Worm (Caenorhabditis elegans) whole organism, mixed stage, embryonic: ENCODE results near the gene R12C12.10.

ENCODE experiments used
- M03D4.4 ChIP-seq: sonication (generic microtip); optimal IDR thresholded peaks from 2 replicates; lab custom pipeline; 2017; ENCODE audit warnings: mild to moderate bottlenecking, missing genetic modification characterization, missing compliant biosample characterization
- bed-3 ChIP-seq: fragments of 200-800 bp; sonication (Bioruptor generic); optimal IDR thresholded peaks from 3 replicates; lab custom pipeline; 2018; ENCODE audit warnings: mild to moderate bottlenecking, missing genetic modification characterization, moderate library complexity, missing compliant biosample characterization
- blmp-1 ChIP-seq: fragments of 150-350 bp; optimal IDR thresholded peaks from 2 replicates; lab custom pipeline; 2014; ENCODE audit warnings: missing biosample characterization, missing genetic modification characterization
- ceh-39 ChIP-seq: fragments of 150-350 bp; optimal IDR thresholded peaks from 2 replicates; lab custom pipeline; 2014; ENCODE audit warnings: missing biosample characterization, missing genetic modification characterization
- ceh-43 ChIP-seq: fragments of 200-800 bp; sonication (Bioruptor generic); optimal IDR thresholded peaks from 2 replicates; lab custom pipeline; 2018; ENCODE audit warnings: mild to moderate bottlenecking, missing genetic modification characterization, moderate library complexity, missing compliant biosample characterization
- ceh-83 ChIP-seq: fragments of 200-800 bp; sonication (Bioruptor generic); optimal IDR thresholded peaks from 2 replicates; lab custom pipeline; 2018; ENCODE audit warnings: mild to moderate bottlenecking, missing genetic modification characterization, missing compliant biosample characterization
- ces-1 ChIP-seq: fragments of 150-350 bp; optimal IDR thresholded peaks from 2 replicates; lab custom pipeline; 2014; ENCODE audit warnings: missing biosample characterization, missing genetic modification reagents, missing genetic modification characterization
- cnd-1 ChIP-seq: fragments of 200-800 bp; sonication (Bioruptor generic); optimal IDR thresholded peaks from 2 replicates; lab custom pipeline; 2018; ENCODE audit warnings: mild to moderate bottlenecking, missing genetic modification characterization, missing compliant biosample characterization
- elt-1 ChIP-seq: sonication (generic microtip); optimal IDR thresholded peaks from 2 replicates; lab custom pipeline; 2017; ENCODE audit warnings: missing genetic modification characterization, mild to moderate bottlenecking, missing compliant biosample characterization, antibody characterized with exemption, moderate library complexity, borderline replicate concordance; ENCODE audit not compliant: insufficient read depth
- elt-3 ChIP-seq: fragments of 150-350 bp; optimal IDR thresholded peaks from 2 replicates; lab custom pipeline; 2014; ENCODE audit warnings: missing biosample characterization, missing genetic modification characterization
- flh-1 ChIP-seq: fragments of 200-800 bp; sonication (Bioruptor generic); optimal IDR thresholded peaks from 2 replicates; lab custom pipeline; 2018; ENCODE audit warnings: mild to moderate bottlenecking, missing genetic modification characterization, moderate library complexity, missing compliant biosample characterization
- ham-2 ChIP-seq: fragments of 200-800 bp; sonication (Bioruptor generic); optimal IDR thresholded peaks from 2 replicates; lab custom pipeline; 2018; ENCODE audit warnings: mild to moderate bottlenecking, missing genetic modification characterization, missing compliant biosample characterization
- hlh-1 ChIP-seq: fragments of 150-350 bp; optimal IDR thresholded peaks from 2 replicates; lab custom pipeline; 2014; ENCODE audit warnings: missing biosample characterization, missing genetic modification reagents, missing genetic modification characterization
- lin-13 ChIP-seq: fragments of 150-350 bp; optimal IDR thresholded peaks from 2 replicates; lab custom pipeline; 2014; ENCODE audit warnings: missing biosample characterization, missing genetic modification characterization
- lin-32 ChIP-seq: fragments of 200-800 bp; sonication (Bioruptor generic); optimal IDR thresholded peaks from 2 replicates; lab custom pipeline; 2018; ENCODE audit warnings: mild to moderate bottlenecking, missing genetic modification characterization, missing compliant biosample characterization
- mab-5 ChIP-seq: fragments of 150-350 bp; optimal IDR thresholded peaks from 2 replicates; lab custom pipeline; 2014; ENCODE audit warnings: missing biosample characterization, missing genetic modification characterization
- mep-1 ChIP-seq: fragments of 150-350 bp; optimal IDR thresholded peaks from 2 replicates; lab custom pipeline; 2017; ENCODE audit warnings: missing biosample characterization, missing genetic modification reagents, missing genetic modification characterization, inconsistent platforms
- nhr-12 ChIP-seq: fragments of 150-350 bp; optimal IDR thresholded peaks from 2 replicates; lab custom pipeline; 2014; ENCODE audit warnings: missing biosample characterization, missing genetic modification characterization
- nhr-2 ChIP-seq: fragments of 150-350 bp; optimal IDR thresholded peaks from 2 replicates; lab custom pipeline; 2014; ENCODE audit warnings: missing biosample characterization, missing genetic modification characterization
- nhr-237 ChIP-seq: fragments of 150-350 bp; optimal IDR thresholded peaks from 2 replicates; lab custom pipeline; 2014; ENCODE audit warnings: missing biosample characterization, missing genetic modification characterization
- nhr-28 ChIP-seq: fragments of 150-350 bp; optimal IDR thresholded peaks from 2 replicates; lab custom pipeline; 2014; ENCODE audit warnings: missing biosample characterization, missing genetic modification characterization
- nhr-76 ChIP-seq: sonication (generic microtip); optimal IDR thresholded peaks from 2 replicates; lab custom pipeline; 2017; ENCODE audit warnings: missing biosample characterization, missing genetic modification characterization
- pha-4 ChIP-seq: fragments of 150-350 bp; optimal IDR thresholded peaks from 2 replicates; lab custom pipeline; 2018; ENCODE audit warnings: missing biosample characterization, missing genetic modification reagents, missing genetic modification characterization
- sem-2 ChIP-seq: fragments of 200-800 bp; sonication (Bioruptor generic); optimal IDR thresholded peaks from 2 replicates; lab custom pipeline; 2018; ENCODE audit warnings: mild to moderate bottlenecking, missing genetic modification characterization, missing compliant biosample characterization
- snpc-4 ChIP-seq: fragments of 150-350 bp; optimal IDR thresholded peaks from 2 replicates; lab custom pipeline; 2014; ENCODE audit warnings: missing biosample characterization, missing genetic modification characterization
- tbx-8 ChIP-seq: fragments of 200-800 bp; sonication (Bioruptor generic); optimal IDR thresholded peaks from 2 replicates; lab custom pipeline; 2018; ENCODE audit warnings: mild to moderate bottlenecking, missing genetic modification characterization, moderate library complexity, missing compliant biosample characterization
- unc-120 ChIP-seq: sonication (generic microtip); optimal IDR thresholded peaks from 2 replicates; lab custom pipeline; 2017; ENCODE audit warnings: missing genetic modification characterization, missing compliant biosample characterization; ENCODE audit not compliant: poor library complexity, severe bottlenecking
- unc-39 ChIP-seq: fragments of 150-350 bp; optimal IDR thresholded peaks from 2 replicates; lab custom pipeline; 2014; ENCODE audit warnings: missing biosample characterization, missing genetic modification characterization
- unc-62 ChIP-seq: fragments of 150-350 bp; optimal IDR thresholded peaks from 2 replicates; lab custom pipeline; 2014; ENCODE audit warnings: missing biosample characterization, missing genetic modification reagents, missing genetic modification characterization
- zip-8 ChIP-seq: fragments of 150-350 bp; optimal IDR thresholded peaks from 2 replicates; lab custom pipeline; 2014; ENCODE audit warnings: missing biosample characterization, missing genetic modification characterization
- ztf-11 ChIP-seq: fragments of 150-350 bp; optimal IDR thresholded peaks from 2 replicates; lab custom pipeline; 2014; ENCODE audit warnings: missing biosample characterization, missing genetic modification characterization

Gene R12C12.10

ce11 chrII:6031106-6031505 lies 12.0 kb downstream of the R12C12.10 start, which contains the start of gene frpr-16:
Gene frpr-16 (minus strand): TSS chrII:6031206.
- TF ChIP-seq elt-3, result no peak
- TF ChIP-seq ztf-11, result no peak
- no peak for TF ChIP-seq unc-39 (tag; lab: Kevin White, UChicago)
- TF ChIP-seq nhr-12 (tag; lab: Kevin White, UChicago), result no peak
- no peak for TF ChIP-seq bed-3 (GFP tag; lab: Kevin White, UChicago)
- TF ChIP-seq nhr-237 (tag; lab: Kevin White, UChicago), result no peak
- no peak for TF ChIP-seq snpc-4 (tag; lab: Kevin White, UChicago)
- no peak for TF ChIP-seq cnd-1 (tag; lab: Kevin White, UChicago)
- no peak for TF ChIP-seq nhr-28 (tag; lab: Kevin White, UChicago)
- TF ChIP-seq ceh-43 (GFP tag; lab: Kevin White, UChicago), result no peak
- no peak for TF ChIP-seq unc-62 (GFP tag; lab: Kevin White, UChicago)
- TF ChIP-seq zip-8, result no peak
- no peak for TF ChIP-seq nhr-2 (tag; lab: Kevin White, UChicago)
- TF ChIP-seq ceh-39 (tag; lab: Kevin White, UChicago), result no peak
- no peak for TF ChIP-seq tbx-8
- TF ChIP-seq mab-5 (tag; lab: Kevin White, UChicago), result no peak
- no peak for TF ChIP-seq flh-1
- no peak for TF ChIP-seq hlh-1
- TF ChIP-seq lin-13 (tag; lab: Kevin White, UChicago), result no peak
- no peak for TF ChIP-seq unc-120 (tag; lab: Kevin White, UChicago)

- TF ChIP-seq flh-1, result no peak
- TF ChIP-seq elt-3, result no peak
- peak; percentile 64 for TF ChIP-seq unc-120 (tag; lab: Kevin White, UChicago)
- TF ChIP-seq hlh-1, result peak; percentile 36
- TF ChIP-seq sem-2, result no peak
- TF ChIP-seq unc-62 (GFP tag; lab: Kevin White, UChicago), result peak; percentile 80
These were observed 14.4 kb downstream of the R12C12.10 start for ce11 chrII:6028594-6029141.

DNA sequence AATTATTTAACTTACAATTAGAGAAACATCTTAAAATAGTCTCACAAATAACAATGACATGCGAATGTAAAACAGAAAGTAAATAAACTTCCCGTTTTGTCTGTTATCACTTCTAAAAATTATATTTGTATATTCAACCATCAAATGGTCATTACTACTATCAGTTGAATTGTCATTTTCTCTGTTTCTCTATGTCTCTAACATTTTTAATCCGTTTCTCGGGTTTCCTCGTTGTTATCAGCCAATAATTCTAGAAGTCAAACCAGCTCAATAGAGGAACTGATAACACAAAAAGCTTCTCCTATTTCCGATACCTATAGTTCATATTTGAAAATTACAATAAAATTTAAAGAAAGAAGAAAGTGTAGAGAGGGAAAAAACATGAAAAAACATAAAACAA lies 16.4 kb downstream of the R12C12.10 start:
- TF ChIP-seq pha-4 (tag; lab: Kevin White, UChicago) (no peak), ces-1 (GFP tag; lab: Kevin White, UChicago) (no peak), nhr-2 (tag; lab: Kevin White, UChicago) (no peak), blmp-1 (tag; lab: Kevin White, UChicago) (no peak), mep-1 (tag; lab: Kevin White, UChicago) (no peak), lin-32 (GFP tag; lab: Kevin White, UChicago) (no peak), unc-62 (GFP tag; lab: Kevin White, UChicago) (no peak), nhr-237 (tag; lab: Kevin White, UChicago) (no peak)

- TF ChIP-seq M03D4.4 (tag; lab: Kevin White, UChicago), result no peak
- TF ChIP-seq nhr-28 (tag; lab: Kevin White, UChicago), result no peak
- no peak for TF ChIP-seq flh-1
These were observed 17.4 kb downstream of the R12C12.10 start for ce11 chrII:6025647-6026046.

DNA sequence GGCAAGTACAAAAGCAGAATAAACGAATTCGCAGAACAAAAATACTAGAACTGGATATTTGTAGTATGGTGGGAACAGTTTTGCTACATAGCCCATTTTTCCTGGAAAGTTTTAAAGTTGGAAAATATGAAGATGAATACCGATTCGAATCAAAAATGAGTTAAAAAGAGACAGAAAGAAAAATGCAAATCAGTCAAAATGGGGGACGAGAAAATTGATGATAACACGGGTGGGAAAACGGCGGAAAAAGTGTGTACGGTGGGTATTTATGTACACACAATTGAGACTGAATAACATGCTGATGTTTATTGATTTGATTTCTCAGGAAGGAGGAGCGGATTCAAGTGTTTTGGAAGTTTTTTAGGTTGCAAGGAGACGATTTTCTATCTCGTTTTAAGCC lies 18.2 kb downstream of the R12C12.10 start, which contains the start of gene R12C12.9:
Gene R12C12.9, minus strand, starts transcription at position 101 of the 400 bp plus-strand sequence.
- TF ChIP-seq nhr-12 (tag; lab: Kevin White, UChicago) (no peak), ceh-43 (GFP tag; lab: Kevin White, UChicago) (no peak), mep-1 (tag; lab: Kevin White, UChicago) (no peak), flh-1 (no peak)
- TF ChIP-seq, all 35 proteins: peak for 0

- TF ChIP-seq ceh-43 (GFP tag; lab: Kevin White, UChicago) (no peak), elt-3 (no peak), unc-120 (tag; lab: Kevin White, UChicago) (no peak), flh-1 (no peak), M03D4.4 (tag; lab: Kevin White, UChicago) (no peak), ham-2 (GFP tag; lab: Kevin White, UChicago) (no peak), pha-4 (tag; lab: Kevin White, UChicago) (no peak), ceh-83 (no peak), unc-39 (tag; lab: Kevin White, UChicago) (no peak), lin-13 (tag; lab: Kevin White, UChicago) (no peak), elt-1 (tag; lab: Kevin White, UChicago) (no peak), nhr-12 (tag; lab: Kevin White, UChicago) (no peak), nhr-76 (no peak)
These were observed 20.5 kb downstream of the R12C12.10 start for ce11 chrII:6022596-6022995.
